Worm (Caenorhabditis elegans): ENCODE results near the gene R12A1.3.

Gene R12A1.3

DNA sequence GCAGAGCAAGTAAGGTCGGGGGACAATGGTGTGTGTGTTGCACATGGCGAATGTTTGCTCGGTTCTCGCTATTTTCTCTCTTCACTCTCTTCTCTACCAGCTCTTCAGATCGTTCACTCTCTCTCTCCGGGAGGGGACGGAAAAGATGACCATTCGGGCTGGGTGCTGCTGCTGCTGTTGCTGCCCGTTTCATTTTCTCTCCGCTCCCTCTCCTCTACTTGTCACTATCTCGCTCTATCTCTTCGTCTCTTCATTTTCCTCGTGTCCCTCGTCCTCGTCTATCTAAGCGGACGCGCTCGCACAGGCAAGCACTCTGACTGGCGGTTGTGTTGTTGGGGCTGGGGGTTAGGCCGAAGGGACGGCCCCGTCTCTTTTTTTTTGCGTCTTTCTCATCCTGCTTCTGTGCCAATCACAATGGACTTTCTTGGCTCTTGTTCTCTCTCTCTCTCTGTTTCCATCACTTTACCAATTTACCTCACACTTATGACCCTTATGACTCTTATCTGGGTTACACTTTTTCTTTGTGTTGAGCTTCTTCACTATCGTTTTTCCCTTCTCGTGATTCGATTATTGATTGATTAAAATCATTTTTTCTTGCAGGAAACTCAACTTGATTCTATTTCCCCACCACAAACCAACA is 49.0 kb upstream of the R12A1.3 start, which contains the start of the genes F53E2.2 and unc-60 (continued):
- TF ChIP-seq fos-1 (tag; optimal IDR thresholded peaks at IDR 0.05) (no peak), dmd-8 (GFP tag; IDR thresholded peaks at IDR 0.05) (no peak), ZK546.5 (tag; optimal IDR thresholded peaks at IDR 0.05) (no peak), zag-1 (tag; optimal IDR thresholded peaks at IDR 0.05) (no peak), nhr-111 (GFP tag; optimal IDR thresholded peaks at IDR 0.05) (no peak), D1046.2 (GFP tag; IDR thresholded peaks at IDR 0.05) (no peak), lin-29 (GFP tag; IDR thresholded peaks at IDR 0.05) (peak; percentile 54; the same call in 1 of the 2 replicates), hlh-30 (tag; optimal IDR thresholded peaks at IDR 0.05; ENCODE audit: insufficient read depth) (peak; percentile 72), unc-39 (tag; optimal IDR thresholded peaks at IDR 0.05) (no peak), lin-1 (GFP tag; IDR thresholded peaks at IDR 0.05) (no peak)

DNA sequence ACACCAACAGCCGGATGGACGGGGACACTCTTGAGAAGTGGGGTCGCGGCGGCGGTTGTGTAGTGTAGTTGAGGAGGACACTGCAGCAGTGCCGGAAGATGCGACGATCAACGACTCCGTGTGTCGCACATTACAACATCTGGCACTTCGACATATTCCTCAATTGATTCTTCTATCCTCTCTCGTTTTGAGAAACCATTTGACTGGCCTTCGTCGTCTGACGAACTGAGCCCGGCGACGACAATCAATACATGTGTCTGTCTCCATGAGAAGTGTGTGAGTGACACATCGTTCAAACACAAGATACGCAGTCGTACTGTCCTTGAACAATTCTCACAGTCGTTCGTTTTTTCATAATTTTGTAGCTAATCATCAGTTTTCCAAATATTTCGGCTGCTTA is 47.0 kb upstream of the R12A1.3 start:
- no peak for TF ChIP-seq nhr-6 (tag; optimal IDR thresholded peaks at IDR 0.05)
- TF ChIP-seq mes-2 (tag; optimal IDR thresholded peaks at IDR 0.05; ENCODE audit: poor library complexity, severe bottlenecking), result peak; percentile 17
- TF ChIP-seq unc-62 (GFP tag; optimal IDR thresholded peaks at IDR 0.05 in 1 of 2), result peak in 1 of 2 experiments; percentile 12
- no peak for TF ChIP-seq unc-62 (tag; optimal IDR thresholded peaks at IDR 0.05)
- peak; percentile 43 for TF ChIP-seq mxl-3 (GFP tag; optimal IDR thresholded peaks at IDR 0.05)
- peak; percentile 65 for TF ChIP-seq hlh-30 (tag; optimal IDR thresholded peaks at IDR 0.05; ENCODE audit: insufficient read depth)
- TF ChIP-seq aha-1 (tag), result peak; percentile 82
- TF ChIP-seq tra-1 (GFP tag; IDR thresholded peaks at IDR 0.05), result no peak
- peak; percentile 18 for TF ChIP-seq nhr-28 (tag; optimal IDR thresholded peaks at IDR 0.05)
- TF ChIP-seq hmg-1.1 (GFP tag; IDR thresholded peaks at IDR 0.05), result no peak

DNA sequence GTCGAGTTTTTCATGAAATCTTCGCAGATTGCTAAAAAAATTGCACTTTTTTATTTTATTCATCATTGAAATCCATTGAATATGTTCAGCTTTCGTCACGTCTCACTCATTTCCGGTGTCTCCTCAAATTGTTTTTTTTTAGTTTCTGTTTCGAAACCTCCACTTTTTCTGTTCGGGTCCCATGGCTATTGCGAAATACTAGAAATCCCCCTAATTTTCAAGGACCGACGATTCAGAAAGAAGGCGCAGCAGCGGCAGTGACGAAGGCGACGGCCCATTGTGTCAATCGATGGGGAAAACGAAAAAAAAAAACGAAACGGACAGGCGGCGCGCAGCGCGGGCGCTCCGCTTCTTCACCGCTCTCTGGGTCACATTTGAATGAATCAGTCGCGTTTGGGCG is 46.4 kb upstream of the R12A1.3 start:
- no peak for TF ChIP-seq F37D6.2 (tag; optimal IDR thresholded peaks at IDR 0.05)
- TF ChIP-seq saeg-2 (GFP tag; IDR thresholded peaks at IDR 0.05), result no peak
- TF ChIP-seq nhr-111 (GFP tag; optimal IDR thresholded peaks at IDR 0.05), result no peak
- peak; percentile 34; the same call in 1 of the 2 replicates for TF ChIP-seq madf-9 (GFP tag; conservative IDR thresholded peaks at IDR 0.05)
- no peak for TF ChIP-seq lin-29 (GFP tag; IDR thresholded peaks at IDR 0.05)
- no peak for TF ChIP-seq ceh-82 (tag; optimal IDR thresholded peaks at IDR 0.05)
- no peak for TF ChIP-seq R02D3.7 (tag; optimal IDR thresholded peaks at IDR 0.05)
- peak; percentile 46; the same call in 1 of the 2 replicates for TF ChIP-seq set-16 (GFP tag; IDR thresholded peaks at IDR 0.05)
- TF ChIP-seq dmd-6 (GFP tag; IDR thresholded peaks at IDR 0.05), result no peak
- TF ChIP-seq lsy-2 (tag; optimal IDR thresholded peaks at IDR 0.05), result no peak
- no peak for TF ChIP-seq spr-1 (tag; optimal IDR thresholded peaks at IDR 0.05)
- TF ChIP-seq ceh-62 (tag; optimal IDR thresholded peaks at IDR 0.05), result no peak
- TF ChIP-seq lir-3 (tag; optimal IDR thresholded peaks at IDR 0.05), result no peak
- TF ChIP-seq nhr-237 (tag; optimal IDR thresholded peaks at IDR 0.05), result no peak
- TF ChIP-seq nhr-48 (tag; optimal IDR thresholded peaks at IDR 0.05), result no peak
- no peak for TF ChIP-seq T26A8.4 (GFP tag; IDR thresholded peaks at IDR 0.05)
- TF ChIP-seq mdl-1 (tag; optimal IDR thresholded peaks at IDR 0.05), result no peak
- no peak for TF ChIP-seq zag-1 (tag; optimal IDR thresholded peaks at IDR 0.05)
- no peak for TF ChIP-seq nhr-28 (tag; optimal IDR thresholded peaks at IDR 0.05)
- no peak for TF ChIP-seq dpl-1 (GFP tag; optimal IDR thresholded peaks at IDR 0.05)
- TF ChIP-seq lin-15B (tag; optimal IDR thresholded peaks at IDR 0.05), result no peak
- TF ChIP-seq ces-1 (GFP tag; optimal IDR thresholded peaks at IDR 0.05), result no peak
- TF ChIP-seq nhr-41 (GFP tag; IDR thresholded peaks at IDR 0.05), result no peak
- no peak for TF ChIP-seq daf-8 (GFP tag; IDR thresholded peaks at IDR 0.05)
- peak; percentile 34 for TF ChIP-seq mes-2 (tag; optimal IDR thresholded peaks at IDR 0.05; ENCODE audit: poor library complexity, severe bottlenecking)
- TF ChIP-seq hif-1 (tag; optimal IDR thresholded peaks at IDR 0.05), result no peak
- 0 out of 2 replicates have a peak, but pooled peaks have one; percentile 13 for TF ChIP-seq ctbp-1 (GFP tag; IDR thresholded peaks at IDR 0.05)
- TF ChIP-seq Y75B8A.6 (GFP tag; IDR thresholded peaks at IDR 0.05), result no peak
- TF ChIP-seq zfp-3 (GFP tag; conservative IDR thresholded peaks at IDR 0.05), result no peak
- no peak for TF ChIP-seq nhr-42 (GFP tag; IDR thresholded peaks at IDR 0.05)
- no peak for TF ChIP-seq ZK546.5 (tag; optimal IDR thresholded peaks at IDR 0.05)
- TF ChIP-seq ztf-7 (tag; optimal IDR thresholded peaks at IDR 0.05), result no peak
- no peak for TF ChIP-seq unc-130 (GFP tag; optimal IDR thresholded peaks at IDR 0.05)
- no peak for TF ChIP-seq ceh-44 (GFP tag; IDR thresholded peaks at IDR 0.05)
- no peak for TF ChIP-seq unc-39 (tag; optimal IDR thresholded peaks at IDR 0.05)
